Worm (Caenorhabditis elegans): Measurements from ENCODE around the gene T10D4.1.

- TF ChIP-seq hmbx-1 (tag; optimal IDR thresholded peaks at IDR 0.05) (no peak), ama-1 (optimal IDR thresholded peaks at IDR 0.05) (no peak)
These were observed 9.0 kb downstream of the T10D4.1 start, which contains the start of gene sri-34 for ce11 chrII:3158985-3159384.
